Fruit fly (Drosophila melanogaster) whole organism, prepupa: ENCODE results near the gene CG42507.

Experiments
- Blimp-1 ChIP-seq: fragments of 200-800 bp; sonication (Bioruptor generic); optimal IDR thresholded peaks from 3 replicates; lab custom pipeline; 2017; ENCODE audit warnings: missing biosample characterization, missing genetic modification characterization, mild to moderate bottlenecking, moderate library complexity, missing genetic modification reagents
- CG10631 ChIP-seq: fragments of 200-800 bp; sonication (Bioruptor generic); optimal IDR thresholded peaks from 2 replicates; lab custom pipeline; 2016; ENCODE audit warnings: missing biosample characterization, missing genetic modification characterization
- CG10669 ChIP-seq: fragments of 200-800 bp; sonication (Bioruptor generic); optimal IDR thresholded peaks from 3 replicates; lab custom pipeline; 2018; ENCODE audit warnings: missing biosample characterization, mild to moderate bottlenecking, missing genetic modification characterization, moderate library complexity
- CG11902 ChIP-seq: fragments of 200-800 bp; sonication (Bioruptor generic); optimal IDR thresholded peaks from 3 replicates; lab custom pipeline; 2016; ENCODE audit warnings: missing biosample characterization, missing genetic modification characterization
- CG15336 ChIP-seq: fragments of 200-800 bp; sonication (Bioruptor generic); IDR thresholded peaks from 2 replicates; pipeline ENCODE4 v1.3.6; 2022; ENCODE audit warnings: missing biosample characterization, missing genetic modification characterization
- CG16779 ChIP-seq: fragments of 200-800 bp; sonication (Bioruptor generic); optimal IDR thresholded peaks from 3 replicates; lab custom pipeline; 2017; ENCODE audit warnings: missing biosample characterization, mild to moderate bottlenecking, missing genetic modification characterization
- CG31627 ChIP-seq: fragments of 200-800 bp; sonication (Bioruptor generic); optimal IDR thresholded peaks from 3 replicates; lab custom pipeline; 2016; ENCODE audit warnings: missing biosample characterization, missing genetic modification characterization
- CG32006 ChIP-seq: fragments of 200-800 bp; sonication (Bioruptor generic); optimal IDR thresholded peaks from 3 replicates; lab custom pipeline; 2017; ENCODE audit warnings: missing biosample characterization, mild to moderate bottlenecking, missing genetic modification characterization
- CG34406 ChIP-seq: fragments of 200-800 bp; sonication (Bioruptor generic); optimal IDR thresholded peaks from 3 replicates; lab custom pipeline; 2016; ENCODE audit warnings: missing biosample characterization, missing genetic modification characterization
- CG3919 ChIP-seq: fragments of 200-800 bp; sonication (Bioruptor generic); optimal IDR thresholded peaks from 3 replicates; lab custom pipeline; 2016; ENCODE audit warnings: missing biosample characterization, missing genetic modification characterization
- CG4318 ChIP-seq: fragments of 200-800 bp; sonication (Bioruptor generic); optimal IDR thresholded peaks from 3 replicates; lab custom pipeline; 2017; ENCODE audit warnings: missing biosample characterization, mild to moderate bottlenecking, missing genetic modification characterization
- CG6163 ChIP-seq: fragments of 200-800 bp; sonication (Bioruptor generic); IDR thresholded peaks from 3 replicates; pipeline ENCODE4 v1.3.6; 2022; ENCODE audit warnings: missing biosample characterization, missing genetic modification characterization
- CG6276 ChIP-seq: fragments of 200-800 bp; sonication (Bioruptor generic); optimal IDR thresholded peaks from 2 replicates; lab custom pipeline; 2017; ENCODE audit warnings: missing biosample characterization, mild to moderate bottlenecking, missing genetic modification characterization
- CG6792 ChIP-seq: fragments of 200-800 bp; sonication (Bioruptor generic); optimal IDR thresholded peaks from 3 replicates; lab custom pipeline; 2016; ENCODE audit warnings: missing biosample characterization, missing genetic modification characterization
- CG6808 ChIP-seq: fragments of 200-800 bp; sonication (Bioruptor generic); optimal IDR thresholded peaks from 3 replicates; lab custom pipeline; 2017; ENCODE audit warnings: missing biosample characterization, missing genetic modification characterization, mild to moderate bottlenecking, moderate library complexity, missing genetic modification reagents
- CG6854 ChIP-seq: fragments of 200-800 bp; sonication (Bioruptor generic); optimal IDR thresholded peaks from 2 replicates; lab custom pipeline; 2017; ENCODE audit warnings: missing biosample characterization, mild to moderate bottlenecking, missing genetic modification characterization
- CG8119 ChIP-seq: fragments of 200-800 bp; sonication (Bioruptor generic); IDR thresholded peaks from 3 replicates; pipeline ENCODE4 v1.3.6; 2022; ENCODE audit warnings: missing biosample characterization, missing genetic modification characterization
- CG8319 ChIP-seq: fragments of 200-800 bp; sonication (Bioruptor generic); optimal IDR thresholded peaks from 3 replicates; lab custom pipeline; 2016; ENCODE audit warnings: missing biosample characterization, missing genetic modification characterization
- CG8632 ChIP-seq: fragments of 200-800 bp; sonication (Bioruptor generic); optimal IDR thresholded peaks from 3 replicates; lab custom pipeline; 2016; ENCODE audit warnings: missing biosample characterization, missing genetic modification characterization
- CG9139 ChIP-seq: fragments of 200-800 bp; sonication (Bioruptor generic); optimal IDR thresholded peaks from 3 replicates; lab custom pipeline; 2017; ENCODE audit warnings: missing biosample characterization, mild to moderate bottlenecking, missing genetic modification characterization
- Eip93F ChIP-seq: fragments of 200-800 bp; sonication (Bioruptor generic); optimal IDR thresholded peaks from 2 replicates; lab custom pipeline; 2016; ENCODE audit warnings: missing biosample characterization, mild to moderate bottlenecking, missing genetic modification characterization
- Ets21C ChIP-seq: fragments of 200-800 bp; sonication (Bioruptor generic); optimal IDR thresholded peaks from 3 replicates; lab custom pipeline; 2016; ENCODE audit warnings: missing biosample characterization, missing genetic modification characterization
- Gug ChIP-seq: fragments of 200-800 bp; sonication (Bioruptor generic); IDR thresholded peaks from 2 replicates; pipeline ENCODE4 v1.3.6; 2022; ENCODE audit warnings: missing biosample characterization, missing genetic modification characterization
- Hr38 ChIP-seq: sonication (Bioruptor generic); optimal IDR thresholded peaks from 2 replicates; lab custom pipeline; 2016; ENCODE audit warnings: missing biosample characterization, missing genetic modification characterization
- Lpt ChIP-seq: fragments of 200-800 bp; sonication (Bioruptor generic); optimal IDR thresholded peaks from 3 replicates; lab custom pipeline; 2016; ENCODE audit warnings: missing biosample characterization, missing genetic modification characterization
- Met ChIP-seq: fragments of 200-800 bp; sonication (Bioruptor generic); optimal IDR thresholded peaks from 3 replicates; lab custom pipeline; 2016; ENCODE audit warnings: missing biosample characterization, missing genetic modification characterization
- OdsH ChIP-seq: fragments of 200-800 bp; sonication (Bioruptor generic); optimal IDR thresholded peaks from 3 replicates; lab custom pipeline; 2016; ENCODE audit warnings: missing biosample characterization, missing genetic modification characterization
- Smox ChIP-seq: fragments of 200-800 bp; sonication (Bioruptor generic); optimal IDR thresholded peaks from 3 replicates; lab custom pipeline; 2016; ENCODE audit warnings: missing biosample characterization, missing genetic modification characterization
- Sox14 ChIP-seq: fragments of 200-800 bp; sonication (Bioruptor generic); optimal IDR thresholded peaks from 3 replicates; lab custom pipeline; 2016; ENCODE audit warnings: missing biosample characterization, missing genetic modification characterization
- achi ChIP-seq: fragments of 200-800 bp; sonication (Bioruptor generic); optimal IDR thresholded peaks from 3 replicates; lab custom pipeline; 2016; ENCODE audit warnings: missing biosample characterization, missing genetic modification characterization
- acj6 ChIP-seq: fragments of 200-800 bp; sonication (Bioruptor generic); optimal IDR thresholded peaks from 3 replicates; lab custom pipeline; 2016; ENCODE audit warnings: missing biosample characterization, missing genetic modification characterization
- dac ChIP-seq: fragments of 200-800 bp; sonication (Bioruptor generic); optimal IDR thresholded peaks from 2 replicates; lab custom pipeline; 2017; ENCODE audit warnings: missing biosample characterization, mild to moderate bottlenecking, missing genetic modification characterization
- dsx ChIP-seq: fragments of 200-800 bp; optimal IDR thresholded peaks from 3 replicates; lab custom pipeline; 2019; ENCODE audit warnings: missing biosample characterization, mild to moderate bottlenecking, missing genetic modification characterization, moderate library complexity; ENCODE audit not compliant: poor library complexity, severe bottlenecking
- eg ChIP-seq: fragments of 200-800 bp; sonication (Bioruptor generic); IDR thresholded peaks from 3 replicates; pipeline ENCODE4 v1.3.6; 2022; ENCODE audit warnings: missing biosample characterization, missing genetic modification characterization
- fd59A ChIP-seq: fragments of 200-800 bp; sonication (Bioruptor generic); optimal IDR thresholded peaks from 2 replicates; lab custom pipeline; 2017; ENCODE audit warnings: missing biosample characterization, mild to moderate bottlenecking, missing genetic modification characterization, missing genetic modification reagents
- fkh ChIP-seq: fragments of 200-800 bp; sonication (Bioruptor generic); optimal IDR thresholded peaks from 3 replicates; lab custom pipeline; 2017; ENCODE audit warnings: missing biosample characterization, mild to moderate bottlenecking, missing genetic modification characterization, moderate library complexity
- net ChIP-seq: fragments of 200-800 bp; sonication (Bioruptor generic); optimal IDR thresholded peaks from 3 replicates; lab custom pipeline; 2016; ENCODE audit warnings: missing biosample characterization, missing genetic modification characterization
- salr ChIP-seq, 2 experiments: fragments of 200-800 bp; sonication (Bioruptor generic); optimal IDR thresholded peaks; 3 replicates each; lab custom pipeline; 2016 to 2018; ENCODE audit warnings: missing biosample characterization in 2 of 2, missing genetic modification characterization in 2 of 2, mild to moderate bottlenecking in 1 of 2
- spab ChIP-seq: fragments of 200-800 bp; sonication (Bioruptor generic); optimal IDR thresholded peaks from 2 replicates; lab custom pipeline; 2017; ENCODE audit warnings: missing biosample characterization, mild to moderate bottlenecking, missing genetic modification characterization, missing genetic modification reagents
- ss ChIP-seq, 2 experiments: fragments of 200-800 bp; sonication (Bioruptor generic); optimal IDR thresholded peaks; 2 replicates in 1 of 2; 3 replicates in 1 of 2; lab custom pipeline; 2017 to 2018; ENCODE audit warnings: mild to moderate bottlenecking in 2 of 2, missing biosample characterization in 2 of 2, missing genetic modification characterization in 2 of 2, moderate library complexity in 1 of 2
- topi ChIP-seq: fragments of 200-800 bp; sonication (Bioruptor generic); optimal IDR thresholded peaks from 3 replicates; lab custom pipeline; 2016; ENCODE audit warnings: missing biosample characterization, missing genetic modification characterization

CG42507 gene

DNA sequence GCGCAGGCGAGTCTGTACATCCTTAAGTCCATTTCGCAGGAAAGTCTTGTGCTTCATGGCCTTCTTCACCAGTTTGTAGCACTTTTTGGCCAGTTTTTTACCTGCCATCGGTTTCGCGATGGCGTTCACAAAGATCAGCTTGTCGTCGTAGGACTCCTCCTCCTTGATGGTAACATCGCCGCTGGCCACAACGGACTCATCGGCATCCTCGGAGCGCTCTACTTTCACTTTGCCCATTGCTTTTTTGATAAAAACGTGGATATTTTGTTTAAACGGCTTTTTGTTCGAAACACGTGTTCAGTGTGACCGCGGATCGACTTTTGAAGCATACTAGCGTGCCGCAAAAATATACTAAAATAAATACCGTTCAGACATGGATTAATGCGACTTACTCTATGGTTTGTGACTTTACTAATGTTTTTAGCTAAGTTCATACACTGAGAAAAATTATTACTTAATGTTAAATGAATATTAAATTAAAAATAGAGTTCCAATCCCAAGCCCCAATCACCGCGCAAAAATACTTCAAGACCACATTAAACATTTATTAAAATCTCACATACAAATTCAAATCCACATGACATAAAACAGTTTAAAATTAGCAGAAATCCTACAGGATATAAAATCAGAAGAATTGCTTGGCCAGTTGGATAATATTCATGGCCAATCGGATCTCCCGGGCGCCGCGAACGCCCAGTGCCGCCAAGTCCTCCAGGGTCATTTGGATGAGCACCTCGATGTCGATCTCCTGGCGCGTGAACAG is 44.3 kb upstream of the CG42507 start, which contains the start of gene NHP2 (continued):
- TF ChIP-seq Gug (GFP tag; lab: Robert Waterston, UW) = peak; percentile 68; the same call in 1 of the 2 replicates
- peak; percentile 49 for TF ChIP-seq Ets21C (GFP tag; lab: Kevin White, UChicago)
- peak; percentile 8 for TF ChIP-seq CG32006 (GFP tag; lab: Kevin White, UChicago)
- peak; percentile 60 for TF ChIP-seq Eip93F (GFP tag; lab: Kevin White, UChicago)
- TF ChIP-seq achi = no peak

DNA sequence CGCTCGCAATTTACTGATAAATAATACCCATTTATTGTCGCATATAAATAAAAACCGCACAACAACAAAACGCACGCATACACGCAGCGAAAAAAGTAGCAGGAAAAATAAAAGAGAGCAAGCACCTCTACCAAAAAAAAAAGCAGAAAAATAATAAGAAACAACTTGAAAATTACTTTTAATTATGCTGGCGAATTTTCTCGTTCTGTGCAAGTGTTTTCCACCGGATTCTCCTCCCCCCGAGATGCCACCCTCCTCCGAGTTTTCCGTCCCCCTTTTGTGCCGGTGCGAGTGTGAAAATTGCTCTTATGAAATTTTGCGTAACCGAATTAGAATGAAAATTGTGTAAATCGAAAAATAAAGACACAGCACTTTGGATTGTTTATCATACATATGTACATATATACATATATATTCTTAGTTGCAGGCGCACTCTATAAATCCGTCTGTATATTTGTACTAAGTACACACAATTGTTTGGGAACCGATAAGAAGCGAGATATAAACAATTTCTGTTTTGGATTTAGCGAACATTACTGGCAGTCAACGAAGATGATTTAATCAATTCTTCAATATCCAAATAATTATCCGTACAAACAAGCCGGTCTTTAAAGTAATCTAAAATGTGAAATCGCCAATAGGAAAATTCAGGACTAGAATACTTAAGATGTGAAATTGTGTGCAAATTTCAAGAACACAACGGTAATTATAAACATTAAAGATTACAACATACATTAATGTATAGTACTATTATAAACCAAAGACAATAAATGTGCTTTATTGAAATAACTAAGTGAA is 33.3 kb upstream of the CG42507 start:
- peak; percentile 68 for TF ChIP-seq CG6163 (GFP tag; lab: Robert Waterston, UW)
- TF ChIP-seq CG6276 (GFP tag; lab: Kevin White, UChicago) = no peak
- peak; percentile 38; the same call in 1 of the 2 replicates for TF ChIP-seq Gug (GFP tag; lab: Robert Waterston, UW)
- no peak for TF ChIP-seq CG6854 (GFP tag; lab: Kevin White, UChicago)
- no peak for TF ChIP-seq CG3919 (GFP tag; lab: Kevin White, UChicago)
- TF ChIP-seq CG34406 (GFP tag; lab: Kevin White, UChicago) = no peak
- peak; percentile 61 for TF ChIP-seq eg (GFP tag; lab: Robert Waterston, UW)
- TF ChIP-seq CG15336 = peak; percentile 41; the same call in 1 of the 2 replicates

DNA sequence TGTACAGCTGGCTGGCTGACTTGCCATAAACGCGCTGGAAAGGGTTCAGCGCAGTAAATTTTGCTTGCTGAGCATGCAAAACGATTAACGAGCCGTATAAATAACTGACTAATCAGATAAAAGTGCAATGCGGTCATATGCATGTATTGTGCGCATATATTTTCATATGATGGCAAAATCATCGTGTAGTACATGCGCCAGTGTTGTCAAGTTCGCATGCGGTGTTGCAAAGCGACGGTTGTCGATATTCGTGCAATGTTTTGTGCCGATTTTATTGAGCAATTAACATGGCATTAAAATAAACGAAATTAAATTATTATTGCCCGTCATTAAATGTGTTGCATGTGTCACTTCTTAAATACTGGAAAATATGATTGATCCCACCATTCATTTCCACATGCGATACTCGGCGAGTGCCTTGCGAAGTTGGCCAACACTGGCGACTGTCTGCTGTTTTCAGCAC is 32.4 kb upstream of the CG42507 start:
- peak; percentile 80 for TF ChIP-seq Smox (GFP tag; lab: Kevin White, UChicago)
- TF ChIP-seq CG32006 (GFP tag; lab: Kevin White, UChicago) = no peak
- peak; percentile 39 for TF ChIP-seq CG9139
- peak; percentile 87 for TF ChIP-seq CG10631 (GFP tag; lab: Kevin White, UChicago)
- peak; percentile 70 for TF ChIP-seq CG34406 (GFP tag; lab: Kevin White, UChicago)
- TF ChIP-seq fd59A (GFP tag; lab: Kevin White, UChicago) = peak; percentile 68
- TF ChIP-seq salr (GFP tag; optimal IDR thresholded peaks at IDR 0.05; lab: Kevin White, UChicago) = peak in 1 of 2 experiments; percentile 44
- peak in 1 of 2 experiments; percentile 66 for TF ChIP-seq ss (GFP tag; optimal IDR thresholded peaks at IDR 0.05; lab: Kevin White, UChicago)
- no peak for TF ChIP-seq CG3919 (GFP tag; lab: Kevin White, UChicago)
- peak; percentile 75 for TF ChIP-seq net
- peak; percentile 26 for TF ChIP-seq CG16779 (tag; lab: Kevin White, UChicago)
- TF ChIP-seq acj6 (GFP tag; lab: Kevin White, UChicago) = peak; percentile 85
- TF ChIP-seq Met (GFP tag; lab: Kevin White, UChicago) = peak; percentile 84
- peak; percentile 89 for TF ChIP-seq topi
- peak; percentile 81 for TF ChIP-seq Ets21C (GFP tag; lab: Kevin White, UChicago)
- peak; percentile 80 for TF ChIP-seq CG11902 (GFP tag; lab: Kevin White, UChicago)
- TF ChIP-seq CG10669 (GFP tag; lab: Kevin White, UChicago) = peak; percentile 68
- peak; percentile 68 for TF ChIP-seq Lpt (GFP tag; lab: Kevin White, UChicago)
- peak; percentile 81 for TF ChIP-seq CG6792 (GFP tag; lab: Kevin White, UChicago)
- TF ChIP-seq CG6808 (GFP tag; lab: Kevin White, UChicago) = peak; percentile 51
- peak; percentile 70 for TF ChIP-seq CG8632 (GFP tag; lab: Kevin White, UChicago)
- TF ChIP-seq Blimp-1 (GFP tag; lab: Kevin White, UChicago) = peak; percentile 38
- TF ChIP-seq CG8119 (GFP tag; lab: Robert Waterston, UW) = peak; percentile 58
- peak; percentile 23; the same call in 1 of the 2 replicates for TF ChIP-seq CG15336
- TF ChIP-seq eg (GFP tag; lab: Robert Waterston, UW) = peak; percentile 72
- no peak for TF ChIP-seq dac (GFP tag; lab: Kevin White, UChicago)
- peak; percentile 14 for TF ChIP-seq spab (GFP tag; lab: Kevin White, UChicago)
- TF ChIP-seq CG4318 (GFP tag; lab: Kevin White, UChicago) = peak; percentile 21
- peak; percentile 54 for TF ChIP-seq Gug (GFP tag; lab: Robert Waterston, UW)
- TF ChIP-seq Hr38 (GFP tag; lab: Kevin White, UChicago) = peak; percentile 53
- TF ChIP-seq CG8319 (GFP tag; lab: Kevin White, UChicago) = peak; percentile 61
- no peak for TF ChIP-seq Eip93F (GFP tag; lab: Kevin White, UChicago)
- no peak for TF ChIP-seq dsx (GFP tag; lab: Kevin White, UChicago)
- TF ChIP-seq CG31627 (GFP tag; lab: Kevin White, UChicago) = peak; percentile 88
- TF ChIP-seq Sox14 (GFP tag; lab: Kevin White, UChicago) = peak; percentile 83
- TF ChIP-seq CG6276 (GFP tag; lab: Kevin White, UChicago) = no peak
- TF ChIP-seq OdsH (GFP tag; lab: Kevin White, UChicago) = peak; percentile 85
- TF ChIP-seq achi = peak; percentile 80
- peak; percentile 26 for TF ChIP-seq fkh (GFP tag; lab: Kevin White, UChicago)
